Fruit fly (Drosophila melanogaster): Measurements from ENCODE around the gene CG2519.
A peak's percentile ranks its signal among the peaks of the same experiment; 100 is the strongest.

Gene CG2519

DNA sequence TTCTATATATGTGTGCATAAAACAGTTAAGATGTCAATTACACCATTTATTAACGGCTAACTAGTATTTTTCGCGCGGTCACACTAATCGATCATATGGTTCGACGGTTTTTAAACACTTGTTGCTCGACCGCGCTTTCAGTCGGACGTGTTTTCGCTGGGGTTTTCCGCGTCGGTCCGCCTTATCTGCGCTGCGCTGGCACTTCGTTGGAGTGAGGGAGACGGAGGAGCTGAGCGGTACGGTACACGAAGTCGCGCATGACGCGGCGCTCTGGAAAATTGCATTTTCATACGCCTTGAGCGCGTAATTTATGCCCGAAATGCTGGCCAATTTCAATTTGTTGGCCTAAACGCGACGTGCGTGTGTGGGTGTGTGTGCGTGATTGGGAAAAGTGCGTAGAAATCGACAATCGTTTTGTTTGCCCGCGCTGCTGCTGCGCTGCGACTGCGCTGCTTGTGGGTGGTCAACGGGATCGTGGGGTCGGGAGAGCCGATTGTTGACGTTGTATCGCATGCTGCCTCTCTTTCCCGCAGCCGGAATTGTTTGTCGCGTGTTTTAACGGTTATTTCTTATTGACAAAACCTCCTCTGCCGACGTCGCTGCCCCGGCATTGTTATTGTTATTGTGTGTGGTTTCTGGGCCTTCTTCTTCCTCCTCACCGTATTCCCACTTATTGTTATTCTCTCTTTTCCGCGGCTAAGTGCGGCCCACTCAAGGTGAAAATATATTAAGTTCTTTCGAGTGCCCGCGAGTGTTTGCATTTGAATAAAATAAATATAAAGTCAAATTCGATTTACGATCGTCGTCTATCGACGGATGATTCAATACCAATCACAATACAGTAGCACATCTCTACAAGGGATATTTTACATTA is 30.3 kb downstream of the CG2519 start, which contains the start of gene Itpr (continued):
- TF ChIP-seq stc (GFP tag; IDR thresholded peaks at IDR 0.05) = 0 out of 2 replicates have a peak, but pooled peaks have one; percentile 20
- TF ChIP-seq Fer1 (GFP tag; optimal IDR thresholded peaks at IDR 0.05) = peak; percentile 1
- peak; percentile 14 for TF ChIP-seq mirr (GFP tag; optimal IDR thresholded peaks at IDR 0.05)
- TF ChIP-seq prd (optimal IDR thresholded peaks at IDR 0.05) = no peak
- peak; percentile 13; the same call in 1 of the 3 replicates for TF ChIP-seq prd (GFP tag; IDR thresholded peaks at IDR 0.05)
- peak; percentile 27 for TF ChIP-seq dm (GFP tag; optimal IDR thresholded peaks at IDR 0.05)
- peak; percentile 43 for TF ChIP-seq Meics (GFP tag; optimal IDR thresholded peaks at IDR 0.05)
- TF ChIP-seq HmgZ (tag; optimal IDR thresholded peaks at IDR 0.05) = peak; percentile 28
- peak; percentile 5 for TF ChIP-seq ac (GFP tag; optimal IDR thresholded peaks at IDR 0.05)
- peak in 1 of 2 experiments; percentile 75 for TF ChIP-seq Hr78 (GFP tag; optimal IDR thresholded peaks at IDR 0.05)
- TF ChIP-seq CG42726 (GFP tag; IDR thresholded peaks at IDR 0.05; ENCODE audit: partially characterized antibody) = peak; percentile 84
- peak; percentile 15 for TF ChIP-seq CG34376 (GFP tag; optimal IDR thresholded peaks at IDR 0.05)

DNA sequence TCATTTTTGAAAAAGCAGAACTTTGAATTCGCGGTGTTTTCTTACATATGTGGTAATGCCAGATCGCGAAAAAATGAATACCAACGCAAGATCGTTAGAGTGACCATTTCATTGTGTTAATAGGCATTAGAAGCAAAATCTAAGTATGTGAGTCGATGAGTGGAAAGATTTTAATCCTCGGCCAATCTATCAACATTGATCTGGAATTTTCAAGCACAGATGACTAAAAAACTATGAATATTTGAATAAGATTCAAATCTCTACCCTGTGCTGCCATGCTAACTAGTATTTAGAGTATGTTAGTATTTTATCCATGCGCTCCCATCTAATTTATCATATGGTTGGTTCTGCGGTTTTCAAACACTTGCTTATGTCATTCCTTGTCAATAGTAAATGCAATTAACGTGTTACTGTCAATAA is 31.0 kb downstream of the CG2519 start:
- TF ChIP-seq CG17186 (GFP tag; optimal IDR thresholded peaks at IDR 0.05) = peak; percentile 71
- peak; percentile 2 for TF ChIP-seq gem (tag; optimal IDR thresholded peaks at IDR 0.05)
- TF ChIP-seq Dp (GFP tag; optimal IDR thresholded peaks at IDR 0.05) = peak; percentile 79
- peak; percentile 84 for TF ChIP-seq CG9797 (GFP tag; optimal IDR thresholded peaks at IDR 0.05)
- TF ChIP-seq Sin3A (optimal IDR thresholded peaks at IDR 0.05) = peak; percentile 37
- TF ChIP-seq Lhr (GFP tag; optimal IDR thresholded peaks at IDR 0.05) = peak; percentile 81
- TF ChIP-seq grn (GFP tag; optimal IDR thresholded peaks at IDR 0.05) = peak; percentile 34
- peak; percentile 49 for TF ChIP-seq BEAF-32 (GFP tag; optimal IDR thresholded peaks at IDR 0.05)
- no peak for TF ChIP-seq CG30020 (tag; optimal IDR thresholded peaks at IDR 0.05)
- TF ChIP-seq Myb (GFP tag; optimal IDR thresholded peaks at IDR 0.05) = peak; percentile 85
- TF ChIP-seq Abd-B (GFP tag; optimal IDR thresholded peaks at IDR 0.05) = peak; percentile 23
- TF ChIP-seq tio (GFP tag; optimal IDR thresholded peaks at IDR 0.05) = no peak
- peak; percentile 69 for TF ChIP-seq CG9437 (GFP tag; optimal IDR thresholded peaks at IDR 0.05)
- no peak for TF ChIP-seq CG17612 (GFP tag; IDR thresholded peaks at IDR 0.05)
- peak; percentile 53 for TF ChIP-seq CG3847 (GFP tag; IDR thresholded peaks at IDR 0.05)
- TF ChIP-seq CG31441 (GFP tag; IDR thresholded peaks at IDR 0.05) = no peak
- TF ChIP-seq Ets97D (GFP tag; optimal IDR thresholded peaks at IDR 0.05) = peak; percentile 57
- TF ChIP-seq gfzf (GFP tag; optimal IDR thresholded peaks at IDR 0.05) = peak; percentile 85
- TF ChIP-seq CG33213 (GFP tag; optimal IDR thresholded peaks at IDR 0.05) = peak; percentile 7
- peak; percentile 13 for TF ChIP-seq nmo (GFP tag; optimal IDR thresholded peaks at IDR 0.05)
- peak; percentile 16 for TF ChIP-seq CoRest (tag; optimal IDR thresholded peaks at IDR 0.05)
- TF ChIP-seq CG2116 (GFP tag; optimal IDR thresholded peaks at IDR 0.05) = peak; percentile 45
- peak; percentile 72 for TF ChIP-seq sens (GFP tag)
- peak; percentile 3 for TF ChIP-seq CG4617 (GFP tag; optimal IDR thresholded peaks at IDR 0.05; ENCODE audit: borderline replicate concordance)
- TF ChIP-seq phol (tag; optimal IDR thresholded peaks at IDR 0.05) = peak; percentile 32
- TF ChIP-seq Adf1 (GFP tag; IDR thresholded peaks at IDR 0.05) = no peak
- TF ChIP-seq E2f2 (GFP tag; IDR thresholded peaks at IDR 0.05) = peak; percentile 84
- TF ChIP-seq pzg (GFP tag; optimal IDR thresholded peaks at IDR 0.05) = peak; percentile 41
- TF ChIP-seq CG14710 (tag; optimal IDR thresholded peaks at IDR 0.05) = peak; percentile 42
- peak; percentile 27 for TF ChIP-seq CG1603 (tag; optimal IDR thresholded peaks at IDR 0.05)
- peak; percentile 48 for TF ChIP-seq CG10267 (tag; optimal IDR thresholded peaks at IDR 0.05)
- TF ChIP-seq bsh (GFP tag; optimal IDR thresholded peaks at IDR 0.05) = no peak
- TF ChIP-seq HLH54F (GFP tag; optimal IDR thresholded peaks at IDR 0.05) = no peak
- peak; percentile 34 for TF ChIP-seq Sry-δ (GFP tag; optimal IDR thresholded peaks at IDR 0.05)
- peak; percentile 32 to 85 for TF ChIP-seq crp (GFP tag; optimal IDR thresholded peaks at IDR 0.05)

Measured in whole organism, embryonic.